Worm (Caenorhabditis elegans) whole organism, L3 larva: ENCODE data around the gene bgal-1.

ENCODE experiments used
- ZK546.5 ChIP-seq: sonication (generic microtip); optimal IDR thresholded peaks from 2 replicates; lab custom pipeline; 2017; ENCODE audit warnings: missing biosample characterization, missing genetic modification characterization
- ceh-28 ChIP-seq: fragments of 150-350 bp; optimal IDR thresholded peaks from 2 replicates; lab custom pipeline; 2014; ENCODE audit warnings: missing biosample characterization, missing genetic modification reagents, missing genetic modification characterization
- ceh-82 ChIP-seq: fragments of 150-350 bp; optimal IDR thresholded peaks from 2 replicates; lab custom pipeline; 2014; ENCODE audit warnings: missing biosample characterization, missing genetic modification characterization
- daf-12 ChIP-seq: fragments of 150-350 bp; optimal IDR thresholded peaks from 2 replicates; lab custom pipeline; 2014; ENCODE audit warnings: missing biosample characterization, missing genetic modification reagents, missing genetic modification characterization
- fkh-2 ChIP-seq: fragments of 150-350 bp; optimal IDR thresholded peaks from 2 replicates; lab custom pipeline; 2014; ENCODE audit warnings: missing biosample characterization, missing genetic modification reagents, missing genetic modification characterization
- jun-1 ChIP-seq: fragments of 150-350 bp; optimal IDR thresholded peaks from 2 replicates; lab custom pipeline; 2014; ENCODE audit warnings: missing biosample characterization, missing genetic modification reagents, missing genetic modification characterization
- lin-39 ChIP-seq: fragments of 150-350 bp; optimal IDR thresholded peaks from 2 replicates; lab custom pipeline; 2018; ENCODE audit warnings: missing biosample characterization, missing genetic modification reagents, missing genetic modification characterization
- mdl-1 ChIP-seq: fragments of 150-350 bp; optimal IDR thresholded peaks from 2 replicates; lab custom pipeline; 2014; ENCODE audit warnings: missing biosample characterization, missing genetic modification characterization
- nhr-28 ChIP-seq: fragments of 150-350 bp; optimal IDR thresholded peaks from 2 replicates; lab custom pipeline; 2014; ENCODE audit warnings: missing biosample characterization, missing genetic modification characterization
- pqm-1 ChIP-seq: fragments of 150-350 bp; optimal IDR thresholded peaks from 2 replicates; lab custom pipeline; 2017; ENCODE audit warnings: missing biosample characterization, missing genetic modification characterization, inconsistent platforms
- unc-62 ChIP-seq: fragments of 150-350 bp; sonication (generic microtip); optimal IDR thresholded peaks from 4 replicates; lab custom pipeline; 2014; ENCODE audit warnings: missing biosample characterization, missing genetic modification reagents, missing genetic modification characterization

DNA sequence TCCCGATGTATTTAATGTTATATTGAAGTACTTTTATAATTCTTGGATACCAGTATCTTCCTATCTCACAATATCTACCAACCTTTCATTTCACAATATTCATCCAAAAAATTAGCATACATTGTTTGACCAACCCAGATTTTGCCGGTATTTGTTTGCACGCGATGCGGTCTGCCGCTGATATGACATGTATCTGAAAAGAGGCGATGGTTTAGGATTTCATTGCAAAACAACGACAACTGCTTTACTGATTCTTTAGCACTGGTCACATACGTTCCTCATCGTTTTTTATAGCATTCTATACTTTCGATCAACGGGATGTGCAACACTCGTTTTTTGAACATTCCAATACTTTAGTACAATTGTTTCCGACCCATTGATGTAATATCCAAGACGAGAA is 22.0 kb upstream of the bgal-1 start, which contains the start of gene mam-4:
- TF ChIP-seq fkh-2 (tag; lab: Kevin White, UChicago) (no peak), ceh-82 (tag; lab: Kevin White, UChicago) (no peak), ZK546.5 (tag; lab: Kevin White, UChicago) (no peak), lin-39 (tag; lab: Kevin White, UChicago) (no peak), nhr-28 (no peak), daf-12 (tag; lab: Kevin White, UChicago) (no peak), ceh-28 (tag; lab: Kevin White, UChicago) (no peak), unc-62 (GFP tag; lab: Kevin White, UChicago) (no peak), mdl-1 (no peak), pqm-1 (tag; lab: Kevin White, UChicago) (no peak), jun-1 (tag; lab: Kevin White, UChicago) (no peak)
